Fruit fly (Drosophila melanogaster) whole organism, adult: ENCODE measurements around the gene pkaap.
A peak's percentile ranks its signal among the peaks of the same experiment; 100 is the strongest.

Experiments
- CG11617 ChIP-seq: fragments of 200-800 bp; sonication (Bioruptor generic); optimal IDR thresholded peaks from 2 replicates; lab custom pipeline; 2017; ENCODE audit warnings: mild to moderate bottlenecking, missing biosample characterization, missing genetic modification reagents, missing genetic modification characterization
- CG12768 ChIP-seq: fragments of 200-800 bp; sonication (Bioruptor generic); optimal IDR thresholded peaks from 2 replicates; lab custom pipeline; 2017; ENCODE audit warnings: missing biosample characterization, missing genetic modification characterization, mild to moderate bottlenecking, moderate library complexity, missing genetic modification reagents
- CG14711 ChIP-seq: fragments of 200-800 bp; sonication (Bioruptor generic); optimal IDR thresholded peaks from 2 replicates; lab custom pipeline; 2018; ENCODE audit warnings: missing biosample characterization, mild to moderate bottlenecking, missing genetic modification characterization, moderate library complexity
- CG1620 ChIP-seq: fragments of 200-800 bp; sonication (Bioruptor generic); optimal IDR thresholded peaks from 2 replicates; lab custom pipeline; 2016; ENCODE audit warnings: missing biosample characterization, missing genetic modification characterization
- CG33017 ChIP-seq: fragments of 200-800 bp; sonication (Bioruptor generic); optimal IDR thresholded peaks from 2 replicates; lab custom pipeline; 2018; ENCODE audit warnings: missing biosample characterization, mild to moderate bottlenecking, missing genetic modification characterization, moderate library complexity
- CG5204 ChIP-seq: fragments of 200-800 bp; sonication (Bioruptor generic); optimal IDR thresholded peaks from 2 replicates; lab custom pipeline; 2016; ENCODE audit warnings: missing biosample characterization, missing genetic modification characterization
- CG7045 ChIP-seq: fragments of 200-800 bp; sonication (Bioruptor generic); optimal IDR thresholded peaks from 2 replicates; lab custom pipeline; 2017; ENCODE audit warnings: missing biosample characterization, mild to moderate bottlenecking, missing genetic modification characterization
- CG7101 ChIP-seq: fragments of 200-800 bp; sonication (Bioruptor generic); optimal IDR thresholded peaks from 2 replicates; lab custom pipeline; 2018; ENCODE audit warnings: missing biosample characterization, mild to moderate bottlenecking, missing genetic modification characterization, moderate library complexity
- Clk ChIP-seq: fragments of 200-800 bp; sonication (Bioruptor generic); optimal IDR thresholded peaks from 2 replicates; lab custom pipeline; 2017; ENCODE audit warnings: missing biosample characterization, missing genetic modification characterization
- Crg-1 ChIP-seq: fragments of 200-800 bp; sonication (Bioruptor generic); optimal IDR thresholded peaks from 2 replicates; lab custom pipeline; 2016; ENCODE audit warnings: missing biosample characterization, missing genetic modification characterization
- Hr96 ChIP-seq: fragments of 200-800 bp; sonication (Bioruptor generic); optimal IDR thresholded peaks from 2 replicates; lab custom pipeline; 2016; ENCODE audit warnings: missing biosample characterization, missing genetic modification characterization
- Mnt ChIP-seq: fragments of 200-800 bp; sonication (Bioruptor generic); optimal IDR thresholded peaks from 2 replicates; lab custom pipeline; 2016; ENCODE audit warnings: missing biosample characterization, mild to moderate bottlenecking, missing genetic modification characterization
- bab1 ChIP-seq: fragments of 200-800 bp; sonication (Bioruptor generic); optimal IDR thresholded peaks from 3 replicates; lab custom pipeline; 2019; ENCODE audit warnings: missing biosample characterization, mild to moderate bottlenecking, missing genetic modification characterization, moderate library complexity
- cic ChIP-seq: fragments of 200-800 bp; sonication (Bioruptor generic); optimal IDR thresholded peaks from 2 replicates; lab custom pipeline; 2017; ENCODE audit warnings: missing biosample characterization, mild to moderate bottlenecking, missing genetic modification characterization, moderate library complexity
- cnc ChIP-seq, 2 experiments: fragments of >200 bp; optimal IDR thresholded peaks; 2 replicates each; lab custom pipeline; 2017
- kay ChIP-seq: fragments of 200-800 bp; sonication (Bioruptor generic); peaks from one replicate; lab custom pipeline; 2016; ENCODE audit warnings: missing biosample characterization, missing genetic modification characterization, borderline replicate concordance
- ovo ChIP-seq: fragments of 200-800 bp; sonication (Bioruptor generic); optimal IDR thresholded peaks from 2 replicates; lab custom pipeline; 2016; ENCODE audit warnings: missing biosample characterization, missing genetic modification characterization
- pad ChIP-seq: fragments of 200-800 bp; sonication (Bioruptor generic); optimal IDR thresholded peaks from 3 replicates; lab custom pipeline; 2017; ENCODE audit warnings: missing biosample characterization, missing genetic modification characterization, mild to moderate bottlenecking, moderate library complexity, missing genetic modification reagents
- tj ChIP-seq: fragments of 200-800 bp; sonication (Bioruptor generic); optimal IDR thresholded peaks from 3 replicates; lab custom pipeline; 2017; ENCODE audit warnings: missing biosample characterization, mild to moderate bottlenecking, missing genetic modification characterization, moderate library complexity
- toe ChIP-seq: fragments of 200-800 bp; sonication (Bioruptor generic); optimal IDR thresholded peaks from 2 replicates; lab custom pipeline; 2016; ENCODE audit warnings: missing biosample characterization, missing genetic modification characterization

The pkaap gene

DNA sequence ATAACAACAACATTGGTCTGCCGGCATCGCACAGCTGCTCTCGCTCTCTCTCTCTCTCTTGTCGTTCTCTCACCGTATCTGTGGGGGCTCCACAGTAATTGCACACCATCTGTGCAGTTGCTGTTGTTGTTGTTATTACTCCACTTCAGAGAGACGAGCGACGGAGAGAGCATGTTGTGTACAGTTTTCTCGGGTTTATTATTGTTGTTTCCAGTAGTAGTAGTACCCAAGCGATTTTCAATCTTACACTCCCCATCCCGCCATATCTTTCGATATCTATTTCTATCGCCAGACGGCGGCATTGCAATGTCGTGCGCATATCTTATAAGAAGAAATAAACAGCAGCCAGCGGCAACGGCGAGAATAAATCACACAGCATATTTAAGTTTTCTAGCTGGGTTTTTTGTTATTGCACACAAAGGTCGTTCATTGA lies 20.0 kb upstream of the pkaap start:
- TF ChIP-seq cic (peak; percentile 81), Crg-1 (GFP tag; lab: Kevin White, UChicago) (no peak), ovo (GFP tag; lab: Kevin White, UChicago) (no peak), CG5204 (GFP tag; lab: Kevin White, UChicago) (no peak), CG12768 (GFP tag; lab: Kevin White, UChicago) (peak; percentile 17), bab1 (peak; percentile 43), tj (peak; percentile 23), Clk (GFP tag; lab: Kevin White, UChicago) (no peak), Hr96 (GFP tag; lab: Kevin White, UChicago) (no peak), pad (GFP tag; lab: Kevin White, UChicago) (peak; percentile 68), kay (GFP tag; lab: Kevin White, UChicago) (no peak), CG33017 (tag; lab: Kevin White, UChicago) (peak; percentile 25)

- TF ChIP-seq bab1 = no peak
- TF ChIP-seq kay (GFP tag; lab: Kevin White, UChicago) = peak; percentile 73
Observed at dm6 chr2L:16268869-16269231, 19.2 kb upstream of the pkaap start.

DNA sequence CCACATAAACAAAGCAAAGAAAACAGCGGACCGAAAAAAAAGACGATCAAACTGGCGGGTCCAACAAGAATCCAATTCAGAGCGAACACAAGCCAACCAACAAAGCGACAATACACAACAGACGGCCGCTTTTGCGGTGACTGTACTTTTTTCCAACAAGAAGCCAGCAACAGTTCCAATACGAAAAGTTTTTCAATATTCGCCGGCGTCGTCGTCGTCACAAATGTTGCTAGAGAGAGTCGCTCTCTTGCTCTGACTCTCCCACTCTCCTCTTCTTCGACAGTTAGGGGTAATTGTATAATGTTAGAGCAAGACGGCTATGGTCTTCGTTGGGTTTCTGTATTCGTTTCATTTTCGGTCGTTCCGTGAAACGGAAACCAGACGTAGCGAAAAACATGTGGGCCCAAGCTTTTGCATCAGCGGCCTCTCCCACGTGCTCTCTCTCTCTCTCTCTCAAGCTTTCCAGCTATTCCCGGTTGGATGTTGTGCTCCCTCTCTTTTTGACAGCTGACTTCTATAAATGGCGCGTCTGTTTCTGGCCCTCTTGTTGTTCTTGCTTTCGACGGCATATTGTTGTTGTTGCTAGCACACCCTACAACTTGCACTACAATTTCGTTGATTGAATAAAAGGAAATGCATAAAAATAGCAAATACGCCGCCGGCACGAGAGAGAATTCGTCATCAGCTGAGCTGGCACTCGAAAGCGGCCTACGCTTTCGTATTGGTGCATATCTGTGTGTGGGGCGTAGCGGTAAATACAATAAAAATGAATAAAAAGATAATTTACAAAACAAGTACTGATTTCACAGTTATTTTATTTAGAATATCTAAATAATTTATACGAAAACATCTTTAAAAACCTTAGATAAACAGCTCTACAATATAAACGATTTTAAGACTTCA lies 18.6 kb upstream of the pkaap start:
- peak; percentile 32 for TF ChIP-seq CG1620 (GFP tag; lab: Kevin White, UChicago)
- TF ChIP-seq kay (GFP tag; lab: Kevin White, UChicago) = peak; percentile 99
- TF ChIP-seq Hr96 (GFP tag; lab: Kevin White, UChicago) = peak; percentile 89
- TF ChIP-seq CG5204 (GFP tag; lab: Kevin White, UChicago) = no peak
- peak; percentile 100 for TF ChIP-seq pad (GFP tag; lab: Kevin White, UChicago)
- TF ChIP-seq CG12768 (GFP tag; lab: Kevin White, UChicago) = peak; percentile 93
- TF ChIP-seq cnc (optimal IDR thresholded peaks at IDR 0.05; lab: Kevin White, UChicago) = no peak
- TF ChIP-seq ovo (GFP tag; lab: Kevin White, UChicago) = peak; percentile 86
- TF ChIP-seq CG7101 = peak; percentile 94
- peak; percentile 85 for TF ChIP-seq tj
- TF ChIP-seq CG7045 (GFP tag; lab: Kevin White, UChicago) = peak; percentile 92
- peak; percentile 99 for TF ChIP-seq Mnt (GFP tag; lab: Kevin White, UChicago)
- TF ChIP-seq bab1 = peak; percentile 92
- peak; percentile 84 for TF ChIP-seq Crg-1 (GFP tag; lab: Kevin White, UChicago)
- peak; percentile 52 for TF ChIP-seq Clk (GFP tag; lab: Kevin White, UChicago)
- peak; percentile 99 for TF ChIP-seq cic
- peak; percentile 98 for TF ChIP-seq CG11617
- peak; percentile 85 for TF ChIP-seq CG33017 (tag; lab: Kevin White, UChicago)
- peak; percentile 65 for TF ChIP-seq CG14711 (tag; lab: Kevin White, UChicago)
- no peak for TF ChIP-seq toe

- TF ChIP-seq kay (GFP tag; lab: Kevin White, UChicago) (peak; percentile 85), toe (peak; percentile 46), CG1620 (GFP tag; lab: Kevin White, UChicago) (peak; percentile 15), CG7045 (GFP tag; lab: Kevin White, UChicago) (peak; percentile 17), bab1 (peak; percentile 22), Mnt (GFP tag; lab: Kevin White, UChicago) (no peak), CG7101 (peak; percentile 50), cnc (optimal IDR thresholded peaks at IDR 0.05; lab: Kevin White, UChicago) (no peak), pad (GFP tag; lab: Kevin White, UChicago) (no peak), CG11617 (peak; percentile 31), CG33017 (tag; lab: Kevin White, UChicago) (no peak), CG14711 (tag; lab: Kevin White, UChicago) (peak; percentile 45), CG12768 (GFP tag; lab: Kevin White, UChicago) (peak; percentile 4), Crg-1 (GFP tag; lab: Kevin White, UChicago) (no peak), CG5204 (GFP tag; lab: Kevin White, UChicago) (no peak), Hr96 (GFP tag; lab: Kevin White, UChicago) (no peak), tj (peak; percentile 34), ovo (GFP tag; lab: Kevin White, UChicago) (peak; percentile 67), cic (no peak), Clk (GFP tag; lab: Kevin White, UChicago) (no peak)
Observed at dm6 chr2L:16270667-16271485, 17.2 kb upstream of the pkaap start.

dm6 chr2L:16271486-16271806 lies 16.6 kb upstream of the pkaap start:
- TF ChIP-seq toe (no peak), ovo (GFP tag; lab: Kevin White, UChicago) (no peak), CG7101 (no peak), Mnt (GFP tag; lab: Kevin White, UChicago) (peak; percentile 85), cic (peak; percentile 95), kay (GFP tag; lab: Kevin White, UChicago) (peak; percentile 62), CG7045 (GFP tag; lab: Kevin White, UChicago) (no peak), pad (GFP tag; lab: Kevin White, UChicago) (peak; percentile 73), Crg-1 (GFP tag; lab: Kevin White, UChicago) (no peak)
